Fruit fly (Drosophila melanogaster): ENCODE measurements around the gene CG43725.

The CG43725 gene

dm6 chr2L:11027825-11028496 is 47.4 kb upstream of the CG43725 start:
- TF ChIP-seq Smox (GFP tag; optimal IDR thresholded peaks at IDR 0.05): no peak
- TF ChIP-seq svp (GFP tag): no peak
- TF ChIP-seq pdm3 (GFP tag; optimal IDR thresholded peaks at IDR 0.05): no peak
- no peak for TF ChIP-seq Ets96B (tag; optimal IDR thresholded peaks at IDR 0.05)
- TF ChIP-seq lz (GFP tag; optimal IDR thresholded peaks at IDR 0.05): no peak
- TF ChIP-seq Sox102F (GFP tag; optimal IDR thresholded peaks at IDR 0.05): no peak
- no peak for TF ChIP-seq CG6792 (GFP tag; optimal IDR thresholded peaks at IDR 0.05)
- no peak for TF ChIP-seq Ets21C (GFP tag; optimal IDR thresholded peaks at IDR 0.05)
- TF ChIP-seq Hr39 (GFP tag; optimal IDR thresholded peaks at IDR 0.05): no peak
- TF ChIP-seq fkh (GFP tag; optimal IDR thresholded peaks at IDR 0.05): no peak
- no peak for TF ChIP-seq Eip75B (GFP tag; optimal IDR thresholded peaks at IDR 0.05)
- no peak for TF ChIP-seq CG10631 (GFP tag; optimal IDR thresholded peaks at IDR 0.05)

DNA sequence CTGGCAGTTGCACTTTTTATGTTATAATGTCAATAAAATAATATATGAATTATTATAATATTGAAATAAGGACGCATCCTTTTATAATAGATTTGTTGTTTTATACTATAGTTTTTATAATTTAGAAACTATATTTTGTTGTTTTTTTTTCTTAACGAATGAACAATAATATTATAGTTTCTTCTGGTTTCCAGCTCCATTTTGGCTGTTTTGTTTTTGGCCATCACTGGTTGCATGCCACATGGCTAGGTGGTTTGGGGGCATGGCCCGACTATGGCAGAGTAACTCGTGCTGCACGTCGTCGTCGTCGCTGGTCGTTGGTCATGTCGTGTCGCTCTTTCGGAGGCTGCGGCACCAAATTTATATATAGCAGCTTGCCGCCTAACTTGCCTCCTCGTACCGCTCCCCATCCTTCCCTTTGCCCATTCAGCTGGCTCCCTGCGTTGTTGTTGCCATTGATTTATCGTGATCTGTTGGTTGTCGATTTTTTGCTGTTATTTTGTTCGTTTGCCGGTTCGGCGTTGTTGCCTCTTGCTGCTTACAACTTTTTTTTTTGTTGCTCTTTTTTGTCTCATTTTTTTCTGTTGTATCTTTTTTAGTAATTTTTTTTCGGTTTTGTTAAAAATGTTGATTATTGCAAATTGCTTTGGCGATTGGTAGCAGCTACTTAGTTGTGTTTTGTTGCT is 42.9 kb upstream of the CG43725 start:
- TF ChIP-seq CG9139 (GFP tag; optimal IDR thresholded peaks at IDR 0.05) (peak; percentile 24), CG10669 (GFP tag; optimal IDR thresholded peaks at IDR 0.05) (no peak), vri (GFP tag; optimal IDR thresholded peaks at IDR 0.05) (no peak), Sox14 (GFP tag; optimal IDR thresholded peaks at IDR 0.05) (no peak), CG32006 (GFP tag; optimal IDR thresholded peaks at IDR 0.05) (peak; percentile 60), fd59A (GFP tag; optimal IDR thresholded peaks at IDR 0.05) (no peak), Hr4 (GFP tag; optimal IDR thresholded peaks at IDR 0.05) (peak; percentile 7), CG11762 (GFP tag; optimal IDR thresholded peaks at IDR 0.05; ENCODE audit: insufficient read depth) (no peak), Eip78C (GFP tag) (peak; percentile 69), CG6163 (GFP tag; IDR thresholded peaks at IDR 0.05) (no peak), CG15336 (GFP tag; IDR thresholded peaks at IDR 0.05) (peak; percentile 73), Smox (GFP tag; optimal IDR thresholded peaks at IDR 0.05) (no peak), OdsH (GFP tag; optimal IDR thresholded peaks at IDR 0.05) (peak; percentile 32), net (GFP tag; optimal IDR thresholded peaks at IDR 0.05) (no peak), Lpt (GFP tag; optimal IDR thresholded peaks at IDR 0.05) (peak; percentile 30), salr (GFP tag; optimal IDR thresholded peaks at IDR 0.05) (peak in 1 of 2 experiments; percentile 41), CG6808 (GFP tag; optimal IDR thresholded peaks at IDR 0.05) (peak; percentile 38), CG3032 (tag; optimal IDR thresholded peaks at IDR 0.05) (no peak), Ets96B (tag; optimal IDR thresholded peaks at IDR 0.05) (no peak), CG10631 (GFP tag; optimal IDR thresholded peaks at IDR 0.05) (peak; percentile 43), svp (GFP tag) (no peak), Ets21C (GFP tag; optimal IDR thresholded peaks at IDR 0.05) (no peak), esn (GFP tag; optimal IDR thresholded peaks at IDR 0.05) (no peak), lz (GFP tag; optimal IDR thresholded peaks at IDR 0.05) (no peak), Blimp-1 (GFP tag; optimal IDR thresholded peaks at IDR 0.05) (no peak), dsx (GFP tag; optimal IDR thresholded peaks at IDR 0.05; ENCODE audit: poor library complexity, severe bottlenecking) (peak; percentile 51), CG7368 (GFP tag; optimal IDR thresholded peaks at IDR 0.05) (no peak), eg (GFP tag; IDR thresholded peaks at IDR 0.05) (peak; percentile 79), Sox102F (GFP tag; optimal IDR thresholded peaks at IDR 0.05) (no peak), CG11294 (GFP tag; IDR thresholded peaks at IDR 0.05) (no peak; the same call in 1 of the 2 replicates), CG4318 (GFP tag; optimal IDR thresholded peaks at IDR 0.05) (no peak), CG8119 (GFP tag; IDR thresholded peaks at IDR 0.05) (peak; percentile 70), Eip93F (GFP tag; optimal IDR thresholded peaks at IDR 0.05) (no peak), topi (GFP tag; optimal IDR thresholded peaks at IDR 0.05) (no peak), CG11902 (GFP tag; optimal IDR thresholded peaks at IDR 0.05) (no peak), dac (GFP tag; optimal IDR thresholded peaks at IDR 0.05) (peak; percentile 5), cyc (GFP tag; optimal IDR thresholded peaks at IDR 0.05) (no peak), CG16779 (tag; optimal IDR thresholded peaks at IDR 0.05) (peak; percentile 35), Gug (GFP tag; IDR thresholded peaks at IDR 0.05) (peak; percentile 39; the same call in 1 of the 2 replicates), ss (GFP tag; optimal IDR thresholded peaks at IDR 0.05) (peak; percentile 32 to 75), CG6276 (GFP tag; optimal IDR thresholded peaks at IDR 0.05) (peak; percentile 87), achi (GFP tag; optimal IDR thresholded peaks at IDR 0.05) (peak; percentile 13)

All from whole organism, prepupa.